Worm (Caenorhabditis elegans): ENCODE data around the gene C04E6.13.
A peak's percentile ranks its signal among the peaks of the same experiment; 100 is the strongest.

The C04E6.13 gene

DNA sequence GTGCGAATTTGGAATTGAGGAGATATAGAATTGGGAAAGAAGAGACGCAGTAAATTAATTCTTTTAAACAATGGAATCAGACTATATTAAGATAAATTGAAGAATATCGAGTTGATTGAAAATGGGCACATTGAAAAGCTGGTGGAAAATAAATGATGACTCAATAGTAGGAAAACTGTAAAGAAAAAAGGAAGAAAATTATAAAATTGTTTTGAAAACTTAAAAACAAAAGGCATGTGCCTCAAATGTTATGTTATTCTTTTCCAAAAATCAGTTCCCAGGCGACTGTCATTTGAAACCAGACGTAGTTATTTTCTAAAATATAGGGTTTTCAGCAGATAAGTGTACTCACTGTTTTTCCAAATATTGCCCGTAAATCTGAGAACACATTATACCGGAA, 7.4 kb downstream of the C04E6.13 start, which contains the start of gene C04E6.12:
TSS of gene C04E6.12 (minus strand) at position 101 of the 400 bp plus-strand sequence.
- TF ChIP-seq lin-13 (GFP tag; optimal IDR thresholded peaks at IDR 0.05): no peak
- TF ChIP-seq R02D3.7 (tag; optimal IDR thresholded peaks at IDR 0.05): no peak
- TF ChIP-seq nhr-129 (tag; optimal IDR thresholded peaks at IDR 0.05): no peak
- no peak for TF ChIP-seq blmp-1 (tag; optimal IDR thresholded peaks at IDR 0.05; ENCODE audit: insufficient read depth)
- no peak for TF ChIP-seq peb-1 (tag; optimal IDR thresholded peaks at IDR 0.05)
- TF ChIP-seq skn-1 (tag; optimal IDR thresholded peaks at IDR 0.05): no peak
- no peak for TF ChIP-seq ztf-11 (tag; optimal IDR thresholded peaks at IDR 0.05)
- TF ChIP-seq aly-2 (tag; optimal IDR thresholded peaks at IDR 0.05): no peak
- TF ChIP-seq fos-1 (tag; optimal IDR thresholded peaks at IDR 0.05): no peak
- TF ChIP-seq nhr-11 (tag; optimal IDR thresholded peaks at IDR 0.05): no peak

DNA sequence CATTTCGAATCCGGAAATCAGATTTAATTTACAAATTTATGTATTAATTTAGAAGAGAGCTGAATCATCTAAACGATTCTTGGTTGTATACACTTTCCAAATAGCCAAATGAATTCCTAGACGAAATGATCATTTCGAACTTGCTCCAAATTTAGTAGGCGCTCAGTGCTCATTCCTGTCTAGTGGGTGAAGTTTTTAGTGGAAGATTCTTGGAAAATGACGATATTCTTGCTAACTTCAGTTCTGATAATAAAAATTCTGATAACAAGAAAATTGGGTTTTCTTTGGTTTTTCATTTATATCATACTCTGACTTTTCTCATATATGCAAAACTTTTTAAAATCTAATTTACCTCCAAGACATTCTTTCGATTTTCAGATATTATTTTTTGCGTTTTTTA, 9.2 kb downstream of the C04E6.13 start:
- TF ChIP-seq skn-1 (tag; optimal IDR thresholded peaks at IDR 0.05): no peak
- no peak for TF ChIP-seq unc-62 (GFP tag; optimal IDR thresholded peaks at IDR 0.05)
- no peak for TF ChIP-seq mbf-1 (tag; optimal IDR thresholded peaks at IDR 0.05)
- TF ChIP-seq unc-55 (GFP tag; optimal IDR thresholded peaks at IDR 0.05): no peak
- TF ChIP-seq egl-27 (tag; optimal IDR thresholded peaks at IDR 0.05): no peak
- no peak for TF ChIP-seq F13H6.1 (tag; optimal IDR thresholded peaks at IDR 0.05)
- no peak for TF ChIP-seq ceh-16 (tag; optimal IDR thresholded peaks at IDR 0.05)
- no peak for TF ChIP-seq dmd-4 (tag; optimal IDR thresholded peaks at IDR 0.05)
- TF ChIP-seq nhr-25 (tag; optimal IDR thresholded peaks at IDR 0.05): no peak

DNA sequence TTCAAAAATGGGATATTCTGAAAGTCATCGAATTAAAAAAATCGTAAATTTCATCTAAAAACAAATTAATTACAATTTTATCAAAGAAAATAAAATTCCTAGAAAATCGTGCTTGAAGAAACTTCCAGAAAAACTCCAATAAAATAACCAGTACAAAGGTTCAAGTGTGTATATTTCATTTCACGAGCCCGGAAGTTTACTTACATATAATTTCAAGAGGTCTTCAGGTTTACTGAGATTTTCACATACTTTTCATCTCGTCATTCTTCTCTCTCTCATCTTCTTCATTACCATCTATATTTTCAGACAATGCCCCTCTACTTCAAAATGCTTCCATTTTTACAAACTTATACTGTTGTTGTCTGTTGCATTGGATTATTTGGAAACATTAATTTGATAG, 9.7 kb downstream of the C04E6.13 start, which contains the start of gene srsx-18:
TSS of gene srsx-18 (plus strand) at position 301 of the 400 bp plus-strand sequence.
- no peak for TF ChIP-seq ama-1 (optimal IDR thresholded peaks at IDR 0.05)
- no peak for TF ChIP-seq crh-2 (tag; optimal IDR thresholded peaks at IDR 0.05)
- no peak for TF ChIP-seq mab-5 (tag; optimal IDR thresholded peaks at IDR 0.05)
- no peak for TF ChIP-seq ztf-1 (GFP tag; conservative IDR thresholded peaks at IDR 0.05)
- no peak for TF ChIP-seq elt-3 (tag; optimal IDR thresholded peaks at IDR 0.05)
- TF ChIP-seq dmd-4 (tag; optimal IDR thresholded peaks at IDR 0.05): no peak
- TF ChIP-seq C34F6.9 (tag; optimal IDR thresholded peaks at IDR 0.05): no peak
- TF ChIP-seq zag-1 (tag; optimal IDR thresholded peaks at IDR 0.05): no peak
- TF ChIP-seq sem-4 (tag; optimal IDR thresholded peaks at IDR 0.05): no peak

DNA sequence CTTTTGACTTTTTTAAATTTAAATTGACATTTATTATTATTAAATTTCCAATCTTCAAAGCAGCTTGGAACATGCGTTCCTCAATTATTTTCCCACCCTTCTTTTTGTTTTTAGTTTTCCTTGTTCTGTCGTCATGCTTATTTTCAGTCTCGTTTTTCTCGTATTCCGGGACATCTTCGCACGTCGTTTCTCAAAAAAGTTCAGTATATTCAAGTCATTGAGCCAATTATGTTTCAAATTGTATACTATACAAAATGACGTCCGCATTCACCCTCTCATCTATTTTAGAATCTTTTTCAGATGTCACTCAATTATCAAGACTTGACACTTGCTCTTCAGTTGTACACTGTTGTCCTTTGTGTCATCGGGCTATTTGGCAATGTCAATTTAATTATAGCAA, 14.8 kb downstream of the C04E6.13 start, which contains the start of gene srsx-17:
TSS of gene srsx-17 (plus strand) at position 301 of the 400 bp plus-strand sequence.
- no peak for TF ChIP-seq lin-13 (GFP tag; optimal IDR thresholded peaks at IDR 0.05)
- TF ChIP-seq ZK546.5 (tag; optimal IDR thresholded peaks at IDR 0.05): no peak
- TF ChIP-seq C34F6.9 (tag; optimal IDR thresholded peaks at IDR 0.05): no peak
- no peak for TF ChIP-seq nhr-237 (tag; optimal IDR thresholded peaks at IDR 0.05)
- no peak for TF ChIP-seq aly-2 (tag; optimal IDR thresholded peaks at IDR 0.05)
- no peak for TF ChIP-seq snpc-4 (tag; optimal IDR thresholded peaks at IDR 0.05)
- TF ChIP-seq mab-5 (tag; optimal IDR thresholded peaks at IDR 0.05): no peak
- TF ChIP-seq sma-3 (GFP tag; optimal IDR thresholded peaks at IDR 0.05): no peak
- TF ChIP-seq ceh-16 (tag; optimal IDR thresholded peaks at IDR 0.05): no peak
- no peak for TF ChIP-seq elt-3 (tag; optimal IDR thresholded peaks at IDR 0.05)
- TF ChIP-seq lin-39 (tag; optimal IDR thresholded peaks at IDR 0.05): no peak
- TF ChIP-seq ceh-82 (tag; optimal IDR thresholded peaks at IDR 0.05): no peak
- no peak for TF ChIP-seq blmp-1 (tag; optimal IDR thresholded peaks at IDR 0.05; ENCODE audit: insufficient read depth)
- no peak for TF ChIP-seq gmeb-1 (tag; optimal IDR thresholded peaks at IDR 0.05)
- no peak for TF ChIP-seq nhr-12 (tag; optimal IDR thresholded peaks at IDR 0.05)

DNA sequence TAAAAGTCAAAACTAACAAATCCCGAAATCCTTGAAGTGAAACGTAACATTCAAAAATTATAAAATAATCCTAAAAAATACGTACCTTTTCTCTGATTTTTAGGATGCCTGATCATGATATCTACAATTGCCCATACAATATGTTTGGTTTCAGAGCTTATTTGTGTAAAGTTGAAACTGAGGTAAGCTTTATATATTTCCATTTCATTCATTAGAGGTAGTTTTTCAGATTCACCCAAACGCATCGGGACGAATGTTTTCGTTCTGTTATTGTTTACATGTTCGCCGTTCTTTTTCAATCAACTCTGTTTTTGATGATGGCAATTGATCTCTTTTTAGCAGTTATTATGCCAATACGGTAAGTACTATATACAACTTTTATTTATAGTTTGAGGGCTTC, 15.5 kb downstream of the C04E6.13 start:
- TF ChIP-seq unc-62 (GFP tag; optimal IDR thresholded peaks at IDR 0.05) (no peak), ama-1 (optimal IDR thresholded peaks at IDR 0.05) (no peak), blmp-1 (tag; optimal IDR thresholded peaks at IDR 0.05; ENCODE audit: insufficient read depth) (no peak), ceh-16 (tag; optimal IDR thresholded peaks at IDR 0.05) (no peak)

DNA sequence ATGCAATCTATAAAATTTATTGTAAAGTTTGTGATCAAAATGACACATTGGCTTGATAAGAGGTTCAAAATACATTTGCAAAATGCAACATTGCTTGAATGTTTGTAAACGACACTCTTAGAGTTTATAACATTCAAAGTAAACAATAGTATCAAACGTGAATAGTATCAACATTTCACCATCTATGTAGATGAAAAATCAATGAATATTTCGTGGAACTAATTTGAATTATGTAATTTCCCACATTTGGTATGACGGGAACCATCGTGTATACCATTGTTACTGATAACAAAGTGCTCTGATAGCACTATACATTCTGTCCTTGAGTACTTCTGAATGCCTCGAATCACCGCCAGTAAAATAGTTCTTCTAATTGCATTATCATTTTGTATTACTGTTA, 18.1 kb downstream of the C04E6.13 start, which contains the start of gene galt-1:
TSS of gene galt-1 (plus strand) at position 318 of the 400 bp plus-strand sequence.
- TF ChIP-seq C34F6.9 (tag; optimal IDR thresholded peaks at IDR 0.05): no peak
- TF ChIP-seq fos-1 (tag; optimal IDR thresholded peaks at IDR 0.05): peak; percentile 50
- TF ChIP-seq nhr-10 (tag; optimal IDR thresholded peaks at IDR 0.05): no peak
- TF ChIP-seq gmeb-1 (tag; optimal IDR thresholded peaks at IDR 0.05): peak; percentile 0
- TF ChIP-seq crh-2 (tag; optimal IDR thresholded peaks at IDR 0.05): peak; percentile 17

Data from whole organism, L2 larva.